Fruit fly (Drosophila melanogaster): ENCODE data around the gene CG33310.

CG33310 gene

DNA sequence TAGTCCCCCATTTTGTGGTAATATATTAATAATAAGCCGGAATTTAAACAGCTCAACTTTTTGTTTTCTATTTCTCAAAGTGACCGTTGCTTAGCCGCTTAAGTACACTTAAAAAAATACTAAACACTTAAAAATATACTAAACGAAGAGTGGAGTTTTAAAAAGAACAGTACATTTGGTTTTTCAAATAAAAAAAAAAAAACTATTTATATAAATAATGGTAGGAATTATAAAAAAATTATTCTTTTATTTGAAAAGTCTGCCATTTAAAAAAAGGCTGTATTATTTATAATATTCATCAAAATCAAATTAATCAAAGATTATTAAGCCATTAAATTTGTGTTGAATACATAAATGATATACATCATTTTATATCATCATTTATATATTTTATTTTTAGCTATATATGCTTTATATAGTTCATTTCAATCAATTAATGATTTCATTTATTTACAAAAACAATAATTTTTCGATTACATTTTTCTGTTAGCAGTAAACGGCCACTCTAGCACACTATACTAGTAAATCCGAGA is 19.3 kb upstream of the CG33310 start, which contains the start of the genes Ankrd49 and NC2beta:
TSS of gene Ankrd49 (minus strand) at position 101 of the 533 bp plus-strand sequence.
TSS of gene NC2beta (plus strand) at position 483 of the 533 bp plus-strand sequence.
- TF ChIP-seq CG17359 (tag; optimal IDR thresholded peaks at IDR 0.05) (no peak), Med (GFP tag) (peak; percentile 8), gfzf (GFP tag; optimal IDR thresholded peaks at IDR 0.05) (peak; percentile 43), row (GFP tag; IDR thresholded peaks at IDR 0.05) (0 out of 3 replicates have a peak, but pooled peaks have one; percentile 18), gem (tag; optimal IDR thresholded peaks at IDR 0.05) (peak; percentile 9), CG16813 (GFP tag; IDR thresholded peaks at IDR 0.05; ENCODE audit: partially characterized antibody) (no peak), trem (tag; optimal IDR thresholded peaks at IDR 0.05) (peak; percentile 32), CG14710 (tag; optimal IDR thresholded peaks at IDR 0.05) (peak; percentile 16), CG2712 (tag; optimal IDR thresholded peaks at IDR 0.05) (peak; percentile 8), pita (GFP tag; optimal IDR thresholded peaks at IDR 0.05) (no peak), CG30020 (tag; optimal IDR thresholded peaks at IDR 0.05) (peak; percentile 19)

dm6 chr2L:15008034-15008433 is 18.6 kb upstream of the CG33310 start:
- TF ChIP-seq CG7786 (GFP tag; optimal IDR thresholded peaks at IDR 0.05) (no peak), CG7745 (tag; optimal IDR thresholded peaks at IDR 0.05) (no peak), Ravus (GFP tag; IDR thresholded peaks at IDR 0.05) (no peak), Fer2 (tag; optimal IDR thresholded peaks at IDR 0.05) (no peak), Ada2b (GFP tag; IDR thresholded peaks at IDR 0.05) (no peak), NFAT (GFP tag; IDR thresholded peaks at IDR 0.05) (no peak), CoRest (tag; optimal IDR thresholded peaks at IDR 0.05) (no peak), CG16813 (GFP tag; IDR thresholded peaks at IDR 0.05; ENCODE audit: partially characterized antibody) (no peak), Med (GFP tag) (peak; percentile 74), CG1832 (GFP tag; optimal IDR thresholded peaks at IDR 0.05) (peak; percentile 22), ken (GFP tag; IDR thresholded peaks at IDR 0.05) (no peak), trem (tag; optimal IDR thresholded peaks at IDR 0.05) (no peak), CG8478 (optimal IDR thresholded peaks at IDR 0.05) (peak; percentile 34), wek (GFP tag; optimal IDR thresholded peaks at IDR 0.05) (no peak), CG7556 (GFP tag; optimal IDR thresholded peaks at IDR 0.05) (no peak), CG11723 (GFP tag; optimal IDR thresholded peaks at IDR 0.05) (no peak), CG11696 (GFP tag; IDR thresholded peaks at IDR 0.05) (no peak), CG12104 (GFP tag; optimal IDR thresholded peaks at IDR 0.05) (no peak), ATbp (GFP tag; optimal IDR thresholded peaks at IDR 0.05) (no peak), CG3163 (GFP tag; optimal IDR thresholded peaks at IDR 0.05) (no peak), Nf-YA (GFP tag; IDR thresholded peaks at IDR 0.05) (no peak), ssp (GFP tag; IDR thresholded peaks at IDR 0.05) (no peak), HmgZ (tag; optimal IDR thresholded peaks at IDR 0.05) (no peak), sug (tag; optimal IDR thresholded peaks at IDR 0.05) (no peak), CG13296 (GFP tag; optimal IDR thresholded peaks at IDR 0.05) (no peak), pita (GFP tag; optimal IDR thresholded peaks at IDR 0.05) (no peak), Trl (optimal IDR thresholded peaks at IDR 0.05) (no peak), Trl (GFP tag; optimal IDR thresholded peaks at IDR 0.05) (no peak), CG11093 (GFP tag; IDR thresholded peaks at IDR 0.05) (no peak), trh (GFP tag; optimal IDR thresholded peaks at IDR 0.05) (no peak), gro (GFP tag; optimal IDR thresholded peaks at IDR 0.05) (no peak), CG16779 (GFP tag; IDR thresholded peaks at IDR 0.05) (0 out of 2 replicates have a peak, but pooled peaks have one; percentile 39), cas (GFP tag; IDR thresholded peaks at IDR 0.05) (no peak), MBD-R2 (GFP tag; IDR thresholded peaks at IDR 0.05) (0 out of 2 replicates have a peak, but pooled peaks have one; percentile 0), CG2129 (GFP tag; IDR thresholded peaks at IDR 0.05; ENCODE audit: partially characterized antibody) (no peak), Dek (tag; optimal IDR thresholded peaks at IDR 0.05) (no peak), kay (GFP tag; optimal IDR thresholded peaks at IDR 0.05) (no peak), sens (GFP tag) (peak; percentile 62), Poxn (GFP tag; IDR thresholded peaks at IDR 0.05) (no peak), zfh1 (GFP tag; IDR thresholded peaks at IDR 0.05) (no peak), Taf1 (GFP tag; IDR thresholded peaks at IDR 0.05) (no peak), Sox100B (GFP tag; optimal IDR thresholded peaks at IDR 0.05) (no peak), cad (GFP tag; optimal IDR thresholded peaks at IDR 0.05) (no peak)
